Fruit fly (Drosophila melanogaster): ENCODE measurements around the gene CG8219.

The CG8219 gene

dm6 chr3L:6188995-6189927, 11.0 kb upstream of the CG8219 start, which contains the start of the genes D19A and CG7386 (continued):
- no peak for TF ChIP-seq CG12744 (GFP tag; optimal IDR thresholded peaks at IDR 0.05)
- peak; percentile 24 for TF ChIP-seq gcm (GFP tag; optimal IDR thresholded peaks at IDR 0.05)
- no peak for TF ChIP-seq z (GFP tag; IDR thresholded peaks at IDR 0.05)
- TF ChIP-seq crc (GFP tag; optimal IDR thresholded peaks at IDR 0.05): no peak
- TF ChIP-seq CG31388 (GFP tag; optimal IDR thresholded peaks at IDR 0.05): no peak
- TF ChIP-seq Xrp1 (GFP tag; IDR thresholded peaks at IDR 0.05): peak; percentile 70
- no peak for TF ChIP-seq tll (GFP tag; optimal IDR thresholded peaks at IDR 0.05)
- TF ChIP-seq CG12659 (GFP tag; optimal IDR thresholded peaks at IDR 0.05): peak; percentile 49
- TF ChIP-seq nau (GFP tag; optimal IDR thresholded peaks at IDR 0.05): no peak
- peak; percentile 11 for TF ChIP-seq wek (GFP tag; optimal IDR thresholded peaks at IDR 0.05)
- TF ChIP-seq jing (GFP tag; optimal IDR thresholded peaks at IDR 0.05): no peak
- no peak for TF ChIP-seq CG6854 (GFP tag; optimal IDR thresholded peaks at IDR 0.05)
- no peak for TF ChIP-seq danr (GFP tag; IDR thresholded peaks at IDR 0.05)
- no peak for TF ChIP-seq CG6175 (GFP tag; IDR thresholded peaks at IDR 0.05)
- no peak for TF ChIP-seq Dad (GFP tag; optimal IDR thresholded peaks at IDR 0.05)
- TF ChIP-seq sr (GFP tag; IDR thresholded peaks at IDR 0.05): 0 out of 3 replicates have a peak, but pooled peaks have one; percentile 8
- TF ChIP-seq CG6272 (GFP tag; IDR thresholded peaks at IDR 0.05): peak; percentile 57; the same call in 1 of the 2 replicates
- TF ChIP-seq eve (GFP tag; optimal IDR thresholded peaks at IDR 0.05): no peak
- peak; percentile 28 for TF ChIP-seq CG17385 (GFP tag; optimal IDR thresholded peaks at IDR 0.05)
- peak; percentile 32 for TF ChIP-seq pzg (GFP tag; optimal IDR thresholded peaks at IDR 0.05)
- peak; percentile 20 for TF ChIP-seq CG15601 (tag; optimal IDR thresholded peaks at IDR 0.05)
- TF ChIP-seq CG16813 (GFP tag; IDR thresholded peaks at IDR 0.05; ENCODE audit: partially characterized antibody): no peak
- peak; percentile 64 for TF ChIP-seq CG17829 (tag; optimal IDR thresholded peaks at IDR 0.05)
- TF ChIP-seq CoRest (tag; optimal IDR thresholded peaks at IDR 0.05): peak; percentile 70
- TF ChIP-seq pnt (GFP tag; optimal IDR thresholded peaks at IDR 0.05): peak; percentile 39
- TF ChIP-seq scrt (GFP tag; optimal IDR thresholded peaks at IDR 0.05): peak; percentile 8
- TF ChIP-seq CG10979 (tag; optimal IDR thresholded peaks at IDR 0.05): peak; percentile 33
- TF ChIP-seq Sry-δ (GFP tag; optimal IDR thresholded peaks at IDR 0.05): peak; percentile 22
- peak; percentile 15; the same call in 1 of the 2 replicates for TF ChIP-seq chm (GFP tag; IDR thresholded peaks at IDR 0.05)
- no peak for TF ChIP-seq CG17912 (GFP tag; optimal IDR thresholded peaks at IDR 0.05)
- peak; percentile 46; the same call in 1 of the 2 replicates for TF ChIP-seq cas (GFP tag; IDR thresholded peaks at IDR 0.05)
- TF ChIP-seq gce (GFP tag; IDR thresholded peaks at IDR 0.05): 0 out of 3 replicates have a peak, but pooled peaks have one; percentile 25
- TF ChIP-seq CG9817 (tag; optimal IDR thresholded peaks at IDR 0.05): peak; percentile 58
- TF ChIP-seq sqz (GFP tag; optimal IDR thresholded peaks at IDR 0.05): peak; percentile 88
- peak; percentile 36 for TF ChIP-seq trem (tag; optimal IDR thresholded peaks at IDR 0.05)
- TF ChIP-seq CG12391 (tag; optimal IDR thresholded peaks at IDR 0.05): peak; percentile 73
- TF ChIP-seq CG10366 (GFP tag; IDR thresholded peaks at IDR 0.05): peak; percentile 56
- TF ChIP-seq D19B (GFP tag; optimal IDR thresholded peaks at IDR 0.05): peak; percentile 63
- no peak for TF ChIP-seq crol (GFP tag; IDR thresholded peaks at IDR 0.05)
- TF ChIP-seq CG9876 (GFP tag; optimal IDR thresholded peaks at IDR 0.05): peak; percentile 47
- TF ChIP-seq vvl (GFP tag; IDR thresholded peaks at IDR 0.05): peak; percentile 97
- TF ChIP-seq tap (tag; optimal IDR thresholded peaks at IDR 0.05): peak; percentile 46
- peak; percentile 49 for TF ChIP-seq caup (GFP tag; optimal IDR thresholded peaks at IDR 0.05; ENCODE audit: severe bottlenecking)
- 0 out of 3 replicates have a peak, but pooled peaks have one; percentile 25 for TF ChIP-seq Doc3 (GFP tag; IDR thresholded peaks at IDR 0.05; ENCODE audit: partially characterized antibody)
- TF ChIP-seq Abd-B (GFP tag; optimal IDR thresholded peaks at IDR 0.05): no peak
- no peak for TF ChIP-seq Asciz (GFP tag; optimal IDR thresholded peaks at IDR 0.05)
- TF ChIP-seq grau (tag; optimal IDR thresholded peaks at IDR 0.05): peak; percentile 49
